Fruit fly (Drosophila melanogaster) whole organism, embryonic: ENCODE data around the gene betaGlu.
A peak's percentile ranks its signal among the peaks of the same experiment; 100 is the strongest.

Source experiments
- CG10147 ChIP-seq: fragments of 200-800 bp; sonication (Bioruptor generic); optimal IDR thresholded peaks from 2 replicates; lab custom pipeline; 2019; ENCODE audit warnings: missing biosample characterization, mild to moderate bottlenecking, missing genetic modification characterization, moderate library complexity
- CG10366 ChIP-seq: fragments of 200-800 bp; sonication (Bioruptor generic); IDR thresholded peaks from 2 replicates; pipeline ENCODE4 v1.3.6; 2022; ENCODE audit warnings: missing biosample characterization, missing genetic modification characterization
- CG10543 ChIP-seq: fragments of 200-800 bp; sonication (Bioruptor generic); optimal IDR thresholded peaks from 3 replicates; lab custom pipeline; 2017; ENCODE audit warnings: missing biosample characterization, mild to moderate bottlenecking, missing genetic modification characterization, moderate library complexity
- CG12071 ChIP-seq: fragments of 200-800 bp; sonication (Bioruptor generic); optimal IDR thresholded peaks from 3 replicates; lab custom pipeline; 2018; ENCODE audit warnings: missing biosample characterization, mild to moderate bottlenecking, missing genetic modification characterization
- CG1233 ChIP-seq: fragments of 200-800 bp; sonication (Bioruptor generic); optimal IDR thresholded peaks from 4 replicates; lab custom pipeline; 2018; ENCODE audit warnings: missing biosample characterization, mild to moderate bottlenecking, missing genetic modification characterization
- CG12744 ChIP-seq: fragments of 200-800 bp; sonication (Bioruptor generic); optimal IDR thresholded peaks from 2 replicates; lab custom pipeline; 2016; ENCODE audit warnings: missing biosample characterization, missing genetic modification characterization
- CG13624 ChIP-seq: fragments of 200-800 bp; sonication (Bioruptor generic); optimal IDR thresholded peaks from 2 replicates; lab custom pipeline; 2016; ENCODE audit warnings: missing biosample characterization, missing genetic modification characterization
- CG15073 ChIP-seq: fragments of 200-800 bp; sonication (Bioruptor generic); optimal IDR thresholded peaks from 2 replicates; lab custom pipeline; 2016; ENCODE audit warnings: missing biosample characterization, missing genetic modification characterization
- CG1647 ChIP-seq: fragments of 200-800 bp; sonication (Bioruptor generic); optimal IDR thresholded peaks from 3 replicates; lab custom pipeline; 2016; ENCODE audit warnings: missing biosample characterization, missing genetic modification characterization
- CG18011 ChIP-seq: fragments of 200-800 bp; sonication (Bioruptor generic); optimal IDR thresholded peaks from 2 replicates; lab custom pipeline; 2017; ENCODE audit warnings: missing biosample characterization, missing genetic modification characterization, mild to moderate bottlenecking, moderate library complexity, missing genotype
- CG42726 ChIP-seq: fragments of 200-800 bp; sonication (Bioruptor generic); IDR thresholded peaks from 2 replicates; pipeline ENCODE4 v1.3.6; 2022; ENCODE audit warnings: missing biosample characterization, missing genetic modification characterization; ENCODE audit not compliant: partially characterized antibody
- CG4617 ChIP-seq: fragments of 200-800 bp; sonication (Bioruptor generic); optimal IDR thresholded peaks from 3 replicates; lab custom pipeline; 2016; ENCODE audit warnings: missing biosample characterization, missing genetic modification characterization, borderline replicate concordance
- CG5245 ChIP-seq: fragments of 200-800 bp; sonication (Bioruptor generic); optimal IDR thresholded peaks from 3 replicates; lab custom pipeline; 2016; ENCODE audit warnings: missing biosample characterization, missing genetic modification characterization
- CG6175 ChIP-seq: fragments of 200-800 bp; sonication (Bioruptor generic); IDR thresholded peaks from 3 replicates; pipeline ENCODE4 v1.3.6; 2022; ENCODE audit warnings: missing biosample characterization, missing genetic modification characterization
- CG6254 ChIP-seq: fragments of 200-800 bp; sonication (Bioruptor generic); optimal IDR thresholded peaks from 3 replicates; lab custom pipeline; 2017; ENCODE audit warnings: mild to moderate bottlenecking, missing biosample characterization, missing genetic modification reagents, missing genetic modification characterization
- CG7357 ChIP-seq: fragments of 200-800 bp; sonication (Bioruptor generic); IDR thresholded peaks from 3 replicates; pipeline ENCODE4 v1.3.6; 2022; ENCODE audit warnings: missing biosample characterization, missing genetic modification characterization
- CG7372 ChIP-seq: fragments of 200-800 bp; sonication (Bioruptor generic); IDR thresholded peaks from 2 replicates; pipeline ENCODE4 v1.3.6; 2022; ENCODE audit warnings: missing biosample characterization, missing genetic modification characterization
- CG9609 ChIP-seq: fragments of 200-800 bp; sonication (Bioruptor generic); optimal IDR thresholded peaks from 3 replicates; lab custom pipeline; 2016; ENCODE audit warnings: missing biosample characterization, missing genetic modification characterization
- CG9797 ChIP-seq: fragments of 200-800 bp; sonication (Bioruptor generic); optimal IDR thresholded peaks from 3 replicates; lab custom pipeline; 2018; ENCODE audit warnings: missing biosample characterization, mild to moderate bottlenecking, missing genetic modification characterization
- Deaf1 ChIP-seq: fragments of 200-800 bp; optimal IDR thresholded peaks from 3 replicates; lab custom pipeline; 2019; ENCODE audit warnings: missing biosample characterization, mild to moderate bottlenecking, missing genetic modification characterization, moderate library complexity
- Dip2 ChIP-seq: fragments of 200-800 bp; sonication (Bioruptor generic); IDR thresholded peaks from 2 replicates; pipeline ENCODE4 v1.3.6; 2022; ENCODE audit warnings: missing biosample characterization, missing genetic modification characterization
- Ets65A ChIP-seq: fragments of 200-800 bp; sonication (Bioruptor generic); peaks from one replicate; lab custom pipeline; 2016; ENCODE audit warnings: missing biosample characterization, missing genetic modification characterization
- Fer1 ChIP-seq: fragments of 200-800 bp; sonication (Bioruptor generic); optimal IDR thresholded peaks from 2 replicates; lab custom pipeline; 2017; ENCODE audit warnings: missing biosample characterization, mild to moderate bottlenecking, missing genetic modification characterization
- GATAe ChIP-seq: fragments of 200-800 bp; sonication (Bioruptor generic); conservative IDR thresholded peaks from 2 replicates; pipeline ENCODE4 v1.3.6; 2022; ENCODE audit warnings: missing biosample characterization, missing genetic modification characterization
- H15 ChIP-seq: fragments of 200-800 bp; sonication (Bioruptor generic); IDR thresholded peaks from 3 replicates; pipeline ENCODE4 v1.3.6; 2022; ENCODE audit warnings: missing biosample characterization, missing genetic modification characterization
- Nf-YB ChIP-seq: fragments of 200-800 bp; sonication (Bioruptor generic); optimal IDR thresholded peaks from 3 replicates; lab custom pipeline; 2019; ENCODE audit warnings: missing biosample characterization, mild to moderate bottlenecking, missing genetic modification characterization, moderate library complexity
- Nf-YC ChIP-seq: fragments of 200-800 bp; optimal IDR thresholded peaks from 3 replicates; lab custom pipeline; 2019; ENCODE audit warnings: missing biosample characterization, mild to moderate bottlenecking, missing genetic modification characterization, moderate library complexity
- Optix ChIP-seq: fragments of 200-800 bp; sonication (Bioruptor generic); IDR thresholded peaks from 3 replicates; pipeline ENCODE4 v1.3.6; 2022; ENCODE audit warnings: missing biosample characterization, missing genetic modification characterization
- Rfx ChIP-seq: fragments of 200-800 bp; sonication (Bioruptor generic); IDR thresholded peaks from 2 replicates; pipeline ENCODE4 v1.3.6; 2022; ENCODE audit warnings: missing biosample characterization, missing genetic modification characterization
- Side ChIP-seq: fragments of 200-800 bp; sonication (Bioruptor generic); optimal IDR thresholded peaks from 2 replicates; lab custom pipeline; 2016; ENCODE audit warnings: missing biosample characterization, missing genetic modification characterization
- Sin3A ChIP-seq: fragments of >200 bp; optimal IDR thresholded peaks from 2 replicates; lab custom pipeline; 2018
- Six4 ChIP-seq: fragments of 200-800 bp; sonication (Bioruptor generic); optimal IDR thresholded peaks from 2 replicates; lab custom pipeline; 2016; ENCODE audit warnings: missing biosample characterization, missing genetic modification characterization
- bab2 ChIP-seq: fragments of 200-800 bp; sonication (Bioruptor generic); optimal IDR thresholded peaks from 2 replicates; lab custom pipeline; 2016; ENCODE audit warnings: missing biosample characterization, missing genetic modification characterization
- bigmax ChIP-seq: fragments of 200-800 bp; sonication (Bioruptor generic); optimal IDR thresholded peaks from 2 replicates; lab custom pipeline; 2018; ENCODE audit warnings: missing biosample characterization, mild to moderate bottlenecking, missing genetic modification characterization
- cato ChIP-seq: fragments of 200-800 bp; sonication (Bioruptor generic); optimal IDR thresholded peaks from 2 replicates; lab custom pipeline; 2016; ENCODE audit warnings: missing biosample characterization, missing genetic modification characterization, borderline replicate concordance
- chm ChIP-seq: fragments of 200-800 bp; sonication (Bioruptor generic); IDR thresholded peaks from 2 replicates; pipeline ENCODE4 v1.3.6; 2022; ENCODE audit warnings: missing biosample characterization, missing genetic modification characterization
- corto ChIP-seq: fragments of 200-800 bp; sonication (Bioruptor generic); optimal IDR thresholded peaks from 2 replicates; lab custom pipeline; 2016; ENCODE audit warnings: missing biosample characterization, mild to moderate bottlenecking, missing genetic modification characterization, moderate library complexity
- dm ChIP-seq: fragments of 200-800 bp; sonication (Bioruptor generic); optimal IDR thresholded peaks from 3 replicates; lab custom pipeline; 2016; ENCODE audit warnings: missing biosample characterization, missing genetic modification characterization
- dmrt99B ChIP-seq: fragments of 200-800 bp; sonication (Bioruptor generic); optimal IDR thresholded peaks from 2 replicates; lab custom pipeline; 2018; ENCODE audit warnings: missing biosample characterization, mild to moderate bottlenecking, missing genetic modification characterization, moderate library complexity
- h ChIP-seq: fragments of >200 bp; optimal IDR thresholded peaks from 2 replicates; lab custom pipeline; 2017
- her ChIP-seq: fragments of 200-800 bp; sonication (Bioruptor generic); optimal IDR thresholded peaks from 2 replicates; lab custom pipeline; 2016; ENCODE audit warnings: missing biosample characterization, missing genetic modification characterization
- hkb ChIP-seq, 2 experiments: fragments of 200-800 bp in 1 of 2; fragments of >200 bp in 1 of 2; sonication (Bioruptor generic) in 1 of 2; IDR thresholded peaks in 1 of 2; optimal IDR thresholded peaks in 1 of 2; 2 replicates each; pipeline versions ENCODE4 v1.3.6 to Lab custom; 2017 to 2022; ENCODE audit warnings: missing biosample characterization in 1 of 2, missing genetic modification characterization in 1 of 2
- oc ChIP-seq: fragments of 200-800 bp; sonication (Bioruptor generic); optimal IDR thresholded peaks from 2 replicates; lab custom pipeline; 2018; ENCODE audit warnings: missing biosample characterization, mild to moderate bottlenecking, missing genetic modification characterization, moderate library complexity
- onecut ChIP-seq: fragments of 200-800 bp; sonication (Bioruptor generic); IDR thresholded peaks from 2 replicates; pipeline ENCODE4 v1.3.6; 2022; ENCODE audit warnings: missing biosample characterization, missing genetic modification characterization
- phol ChIP-seq: fragments of 200-800 bp; sonication (Bioruptor generic); optimal IDR thresholded peaks from 3 replicates; lab custom pipeline; 2018; ENCODE audit warnings: missing biosample characterization, mild to moderate bottlenecking, missing genetic modification characterization, moderate library complexity
- pita ChIP-seq: fragments of 200-800 bp; sonication (Bioruptor generic); optimal IDR thresholded peaks from 2 replicates; lab custom pipeline; 2017; ENCODE audit warnings: missing biosample characterization, mild to moderate bottlenecking, missing genetic modification characterization
- pzg ChIP-seq: fragments of 200-800 bp; sonication (Bioruptor generic); optimal IDR thresholded peaks from 3 replicates; lab custom pipeline; 2018; ENCODE audit warnings: missing biosample characterization, mild to moderate bottlenecking, missing genetic modification characterization, moderate library complexity
- repo ChIP-seq: fragments of 200-800 bp; sonication (Bioruptor generic); optimal IDR thresholded peaks from 2 replicates; lab custom pipeline; 2016; ENCODE audit warnings: missing biosample characterization, missing genetic modification characterization
- run ChIP-seq: fragments of 200-800 bp; sonication (Bioruptor generic); optimal IDR thresholded peaks from 3 replicates; lab custom pipeline; 2018; ENCODE audit warnings: missing biosample characterization, mild to moderate bottlenecking, missing genetic modification characterization
- sqz ChIP-seq: fragments of 200-800 bp; sonication (Bioruptor generic); optimal IDR thresholded peaks from 3 replicates; lab custom pipeline; 2018; ENCODE audit warnings: missing biosample characterization, mild to moderate bottlenecking, missing genetic modification characterization
- sug ChIP-seq: fragments of 200-800 bp; optimal IDR thresholded peaks from 2 replicates; lab custom pipeline; 2019; ENCODE audit warnings: missing biosample characterization, mild to moderate bottlenecking, missing genetic modification characterization, moderate library complexity
- usp ChIP-seq: fragments of >200 bp; optimal IDR thresholded peaks from 2 replicates; lab custom pipeline; 2017; ENCODE audit warnings: missing biosample characterization, missing genetic modification characterization
- zfh1 ChIP-seq: fragments of 200-800 bp; sonication (Bioruptor generic); IDR thresholded peaks from 3 replicates; pipeline ENCODE4 v1.3.6; 2022; ENCODE audit warnings: missing biosample characterization, missing genetic modification characterization

betaGlu gene

DNA sequence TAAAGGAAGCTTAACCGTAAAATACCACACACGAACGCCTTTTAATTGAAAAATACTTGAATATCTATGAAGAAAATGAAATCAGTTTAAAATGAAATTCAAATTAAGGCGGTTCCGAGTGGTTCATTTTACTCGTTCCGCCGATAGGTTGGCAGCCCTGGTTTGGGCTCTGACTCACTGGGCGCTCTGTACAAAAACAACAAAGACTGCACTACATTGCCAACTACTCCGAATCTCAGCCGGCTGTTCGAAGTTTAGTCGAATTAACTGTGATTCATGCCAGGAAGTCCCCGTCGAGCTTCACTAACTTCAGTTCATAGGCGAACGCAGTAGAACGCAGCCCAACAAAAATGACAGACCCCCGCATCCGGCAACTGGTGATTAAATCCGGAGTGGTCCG lies 28.4 kb downstream of the betaGlu start, which contains the start of gene Tbca (continued):
- no peak for TF ChIP-seq usp
- no peak for TF ChIP-seq onecut
- TF ChIP-seq hkb (optimal IDR thresholded peaks at IDR 0.05; lab: Kevin White, UChicago) = no peak
- no peak for TF ChIP-seq hkb (GFP tag; IDR thresholded peaks at IDR 0.05; lab: Robert Waterston, UW)
- TF ChIP-seq CG1647 (GFP tag; lab: Kevin White, UChicago) = no peak
- no peak for TF ChIP-seq CG10366
- TF ChIP-seq CG9797 (GFP tag; lab: Kevin White, UChicago) = peak; percentile 29
- no peak for TF ChIP-seq dm (GFP tag; lab: Kevin White, UChicago)
- TF ChIP-seq CG6175 (GFP tag; lab: Robert Waterston, UW) = no peak
- TF ChIP-seq CG10543 (GFP tag; lab: Kevin White, UChicago) = no peak
- no peak for TF ChIP-seq Side (GFP tag; lab: Kevin White, UChicago)
- no peak for TF ChIP-seq Deaf1 (tag; lab: Kevin White, UChicago)
- TF ChIP-seq bigmax (GFP tag; lab: Kevin White, UChicago) = no peak
- TF ChIP-seq zfh1 = no peak
- TF ChIP-seq CG5245 (GFP tag; lab: Kevin White, UChicago) = no peak
- TF ChIP-seq CG12744 (GFP tag; lab: Kevin White, UChicago) = no peak
- no peak for TF ChIP-seq cato
- no peak for TF ChIP-seq Dip2 (GFP tag; lab: Robert Waterston, UW)
- TF ChIP-seq Ets65A (GFP tag; lab: Kevin White, UChicago) = no peak
- TF ChIP-seq corto (GFP tag; lab: Kevin White, UChicago) = no peak
- TF ChIP-seq h (lab: Kevin White, UChicago) = no peak
- no peak for TF ChIP-seq chm (GFP tag; lab: Robert Waterston, UW)
- TF ChIP-seq CG12071 (GFP tag; lab: Kevin White, UChicago) = no peak
- no peak for TF ChIP-seq run (tag; lab: Kevin White, UChicago)
- TF ChIP-seq repo (GFP tag; lab: Kevin White, UChicago) = no peak
- TF ChIP-seq CG7357 (GFP tag; lab: Robert Waterston, UW) = no peak
- peak; percentile 92 for TF ChIP-seq sqz (GFP tag; lab: Kevin White, UChicago)
- no peak for TF ChIP-seq pita (GFP tag; lab: Kevin White, UChicago)
- TF ChIP-seq CG6254 = no peak
- no peak for TF ChIP-seq Nf-YC
- no peak for TF ChIP-seq CG18011 (GFP tag; lab: Kevin White, UChicago)
- TF ChIP-seq Nf-YB = no peak
- TF ChIP-seq Rfx (GFP tag; lab: Robert Waterston, UW) = no peak
- no peak for TF ChIP-seq CG9609 (GFP tag; lab: Kevin White, UChicago)
- TF ChIP-seq Six4 = no peak
- no peak for TF ChIP-seq Optix (GFP tag; lab: Robert Waterston, UW)
- no peak for TF ChIP-seq CG15073
- TF ChIP-seq dmrt99B (tag; lab: Kevin White, UChicago) = no peak
- peak; percentile 79 for TF ChIP-seq pzg (GFP tag; lab: Kevin White, UChicago)
- no peak for TF ChIP-seq sug (tag; lab: Kevin White, UChicago)
- TF ChIP-seq GATAe (GFP tag; lab: Robert Waterston, UW) = no peak
- no peak for TF ChIP-seq oc (tag; lab: Kevin White, UChicago)
- TF ChIP-seq Fer1 = no peak
- TF ChIP-seq bab2 = no peak
- peak; percentile 31; the same call in 1 of the 2 replicates for TF ChIP-seq CG42726 (GFP tag; lab: Robert Waterston, UW)
- TF ChIP-seq her (GFP tag; lab: Kevin White, UChicago) = no peak
- TF ChIP-seq CG10147 = no peak
- TF ChIP-seq CG1233 (GFP tag; lab: Kevin White, UChicago) = no peak
- no peak for TF ChIP-seq H15 (GFP tag; lab: Robert Waterston, UW)
- TF ChIP-seq CG7372 (GFP tag; lab: Robert Waterston, UW) = no peak
- peak; percentile 1 for TF ChIP-seq CG4617
- no peak for TF ChIP-seq phol (tag; lab: Kevin White, UChicago)
- peak; percentile 8 for TF ChIP-seq Sin3A (lab: Kevin White, UChicago)
- TF ChIP-seq CG13624 (GFP tag; lab: Kevin White, UChicago) = no peak
